Fruit fly (Drosophila melanogaster): ENCODE measurements around the gene grp.

- TF ChIP-seq pan (optimal IDR thresholded peaks at IDR 0.05) (no peak), usp (GFP tag; optimal IDR thresholded peaks at IDR 0.05) (no peak)
Measured at dm6 chr2L:16685612-16685912, 5.7 kb downstream of the grp start.
